Fruit fly (Drosophila melanogaster): ENCODE data around the gene Skp2.

DNA sequence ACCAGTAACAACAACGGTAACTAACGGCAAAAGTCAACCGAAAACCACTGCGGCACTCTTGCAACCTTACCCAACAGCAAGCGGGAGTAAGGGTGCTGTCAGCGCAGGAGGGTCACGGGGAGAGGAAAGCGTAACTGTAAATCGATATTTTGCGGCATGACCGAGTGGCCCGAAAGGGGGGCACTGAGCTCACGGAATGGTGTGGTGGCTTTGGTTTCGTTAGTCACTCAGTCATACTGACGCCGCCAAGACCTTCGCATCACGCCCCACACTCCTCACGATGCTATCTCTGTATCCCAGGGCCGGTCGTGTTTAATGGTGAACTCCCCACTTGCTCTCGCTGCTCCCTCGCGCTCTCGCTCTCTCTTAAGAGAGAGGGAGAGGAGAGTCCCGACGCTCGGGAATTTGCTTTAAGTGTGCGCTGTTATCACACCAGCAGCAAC, 23.2 kb upstream of the Skp2 start:
- TF ChIP-seq CG11695 (GFP tag; IDR thresholded peaks at IDR 0.05) (no peak), tll (GFP tag; optimal IDR thresholded peaks at IDR 0.05) (no peak), prd (optimal IDR thresholded peaks at IDR 0.05) (no peak), prd (GFP tag; IDR thresholded peaks at IDR 0.05) (no peak), CG8924 (tag; optimal IDR thresholded peaks at IDR 0.05) (no peak), Fer3 (tag; optimal IDR thresholded peaks at IDR 0.05) (no peak)
